Fruit fly (Drosophila melanogaster): ENCODE data around the gene Sas10.

Gene Sas10

dm6 chrX:5308963-5309362, 8.2 kb upstream of the Sas10 start, which contains the start of the genes Cdk7 and snf (continued):
- no peak for TF ChIP-seq unpg (GFP tag; optimal IDR thresholded peaks at IDR 0.05)
- TF ChIP-seq CG10565 (GFP tag; optimal IDR thresholded peaks at IDR 0.05): no peak
- TF ChIP-seq CG15269 (tag; optimal IDR thresholded peaks at IDR 0.05): no peak
- TF ChIP-seq CG2202 (tag; optimal IDR thresholded peaks at IDR 0.05): no peak
- TF ChIP-seq Ssrp (tag; optimal IDR thresholded peaks at IDR 0.05): no peak
- TF ChIP-seq nmo (GFP tag; optimal IDR thresholded peaks at IDR 0.05): peak; percentile 65
- TF ChIP-seq CG17385 (GFP tag; optimal IDR thresholded peaks at IDR 0.05): no peak
- TF ChIP-seq Hr78 (GFP tag; optimal IDR thresholded peaks at IDR 0.05): no peak
- no peak for TF ChIP-seq H15 (GFP tag; IDR thresholded peaks at IDR 0.05)
- TF ChIP-seq oc (tag; optimal IDR thresholded peaks at IDR 0.05): no peak
- peak; percentile 56 for TF ChIP-seq CHES-1-like (GFP tag; optimal IDR thresholded peaks at IDR 0.05)
- no peak for TF ChIP-seq CG10321 (GFP tag; IDR thresholded peaks at IDR 0.05)
- TF ChIP-seq Nf-YC (tag; optimal IDR thresholded peaks at IDR 0.05): peak; percentile 36
- TF ChIP-seq HLH4C (GFP tag; IDR thresholded peaks at IDR 0.05; ENCODE audit: partially characterized antibody): peak; percentile 92
- no peak for TF ChIP-seq CG31224 (GFP tag; IDR thresholded peaks at IDR 0.05)
- peak; percentile 40 for TF ChIP-seq CG9876 (GFP tag; optimal IDR thresholded peaks at IDR 0.05)
- no peak for TF ChIP-seq pros (GFP tag; optimal IDR thresholded peaks at IDR 0.05)
- no peak for TF ChIP-seq CG18476 (GFP tag; optimal IDR thresholded peaks at IDR 0.05)
- no peak for TF ChIP-seq CG7745 (tag; optimal IDR thresholded peaks at IDR 0.05)
- no peak for TF ChIP-seq CG2712 (tag; optimal IDR thresholded peaks at IDR 0.05)
- no peak for TF ChIP-seq wor (GFP tag; IDR thresholded peaks at IDR 0.05)
- no peak for TF ChIP-seq CG14965 (GFP tag; optimal IDR thresholded peaks at IDR 0.05; ENCODE audit: borderline replicate concordance)
- TF ChIP-seq B-H2 (GFP tag; optimal IDR thresholded peaks at IDR 0.05): no peak
- TF ChIP-seq CG1233 (GFP tag; optimal IDR thresholded peaks at IDR 0.05): no peak
- no peak for TF ChIP-seq ttk (GFP tag; IDR thresholded peaks at IDR 0.05)
- no peak for TF ChIP-seq CG6272 (GFP tag; IDR thresholded peaks at IDR 0.05)
- TF ChIP-seq insv (GFP tag; optimal IDR thresholded peaks at IDR 0.05): no peak
- peak; percentile 57 for TF ChIP-seq CG30020 (tag; optimal IDR thresholded peaks at IDR 0.05)
- no peak for TF ChIP-seq tio (GFP tag; optimal IDR thresholded peaks at IDR 0.05)
- TF ChIP-seq bab2 (GFP tag; optimal IDR thresholded peaks at IDR 0.05): peak; percentile 57
- TF ChIP-seq Dref (GFP tag; IDR thresholded peaks at IDR 0.05): peak; percentile 91
- TF ChIP-seq D (optimal IDR thresholded peaks at IDR 0.05): no peak
- no peak for TF ChIP-seq D (GFP tag; optimal IDR thresholded peaks at IDR 0.05)
- no peak for TF ChIP-seq CG11093 (GFP tag; IDR thresholded peaks at IDR 0.05)
- no peak for TF ChIP-seq Oli (tag; optimal IDR thresholded peaks at IDR 0.05)
- TF ChIP-seq CG1792 (GFP tag; optimal IDR thresholded peaks at IDR 0.05): peak; percentile 55
- TF ChIP-seq CG11398 (GFP tag; optimal IDR thresholded peaks at IDR 0.05): no peak
- TF ChIP-seq Optix (GFP tag; IDR thresholded peaks at IDR 0.05): no peak
- TF ChIP-seq CG2889 (GFP tag; IDR thresholded peaks at IDR 0.05): no peak
- TF ChIP-seq disco-r (GFP tag; optimal IDR thresholded peaks at IDR 0.05): no peak
- peak; percentile 52; the same call in 1 of the 2 replicates for TF ChIP-seq ssp (GFP tag; IDR thresholded peaks at IDR 0.05)
- TF ChIP-seq peb (GFP tag; IDR thresholded peaks at IDR 0.05): no peak
- TF ChIP-seq Gug (GFP tag; IDR thresholded peaks at IDR 0.05): no peak
- TF ChIP-seq ase (GFP tag; IDR thresholded peaks at IDR 0.05): no peak
- no peak for TF ChIP-seq jing (GFP tag; optimal IDR thresholded peaks at IDR 0.05)
- no peak for TF ChIP-seq dimm (GFP tag; IDR thresholded peaks at IDR 0.05)
- TF ChIP-seq hth (optimal IDR thresholded peaks at IDR 0.05): no peak
- TF ChIP-seq CG6813 (GFP tag; optimal IDR thresholded peaks at IDR 0.05): no peak
- no peak for TF ChIP-seq CG15011 (GFP tag; optimal IDR thresholded peaks at IDR 0.05)
- no peak for TF ChIP-seq CG3726 (GFP tag; IDR thresholded peaks at IDR 0.05)
- TF ChIP-seq Dll (GFP tag; IDR thresholded peaks at IDR 0.05; ENCODE audit: partially characterized antibody): peak; percentile 92
- peak; percentile 12 for TF ChIP-seq CG10209 (GFP tag; optimal IDR thresholded peaks at IDR 0.05)
- TF ChIP-seq Hr39 (optimal IDR thresholded peaks at IDR 0.05): no peak

Measured in whole organism, embryonic.